Worm (Caenorhabditis elegans): Measurements from ENCODE around the gene C35D10.5.

DNA sequence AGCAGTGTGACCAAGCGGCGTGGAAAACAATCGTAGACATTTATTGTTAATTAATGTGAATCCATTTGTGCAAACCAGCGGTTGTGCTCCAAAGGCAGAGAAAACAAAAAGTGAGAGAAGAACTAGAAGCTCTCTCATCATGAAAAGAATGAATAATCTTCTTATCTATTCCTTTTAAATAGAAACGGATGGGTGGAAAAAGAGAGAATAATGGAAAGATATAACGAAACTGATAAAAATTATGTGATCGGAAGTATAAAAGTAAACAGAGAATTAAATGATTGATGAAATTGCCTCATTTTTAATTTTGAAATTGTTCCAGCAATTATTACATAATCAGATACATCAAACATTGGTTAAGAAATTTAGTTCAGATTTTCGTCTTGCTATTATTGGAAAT, 21.3 kb downstream of the C35D10.5 start, which contains the start of gene clec-5:
- TF ChIP-seq jun-1 (tag; optimal IDR thresholded peaks at IDR 0.05), result peak; percentile 29
- no peak for TF ChIP-seq ama-1 (optimal IDR thresholded peaks at IDR 0.05)
- TF ChIP-seq nhr-237 (tag; optimal IDR thresholded peaks at IDR 0.05), result no peak
- no peak for TF ChIP-seq unc-62 (GFP tag; optimal IDR thresholded peaks at IDR 0.05)

Measured in whole organism, L1 larva.